Worm (Caenorhabditis elegans) whole organism, L4 larva: ENCODE results near the gene F11C1.10.

Source experiments
- R02D3.7 ChIP-seq: fragments of 150-350 bp; sonication (generic microtip); optimal IDR thresholded peaks from 3 replicates; lab custom pipeline; 2014; ENCODE audit warnings: missing biosample characterization, missing genetic modification characterization
- ZK546.5 ChIP-seq, 2 experiments: sonication (generic microtip); optimal IDR thresholded peaks; 2 replicates each; lab custom pipeline; 2017; ENCODE audit warnings: missing biosample characterization in 2 of 2, missing genetic modification characterization in 2 of 2
- dmd-9 ChIP-seq: fragments of 200-800 bp; sonication (Bioruptor generic); IDR thresholded peaks from 2 replicates; pipeline ENCODE4 v1.3.6; 2022; ENCODE audit warnings: missing genetic modification reagents, missing genetic modification characterization, missing compliant biosample characterization
- egl-27 ChIP-seq: sonication (generic microtip); optimal IDR thresholded peaks from 3 replicates; lab custom pipeline; 2017; ENCODE audit warnings: missing biosample characterization, missing genetic modification reagents, missing genetic modification characterization
- lin-13 ChIP-seq: fragments of 150-350 bp; optimal IDR thresholded peaks from 2 replicates; lab custom pipeline; 2014; ENCODE audit warnings: missing biosample characterization, missing genetic modification reagents, missing genetic modification characterization
- lin-15B ChIP-seq: fragments of 150-350 bp; sonication (generic microtip); optimal IDR thresholded peaks from 3 replicates; lab custom pipeline; 2014; ENCODE audit warnings: missing biosample characterization, missing genetic modification characterization
- nhr-11 ChIP-seq: fragments of 150-350 bp; optimal IDR thresholded peaks from 2 replicates; lab custom pipeline; 2014; ENCODE audit warnings: missing biosample characterization, missing genetic modification characterization
- nhr-28 ChIP-seq: fragments of 150-350 bp; optimal IDR thresholded peaks from 2 replicates; lab custom pipeline; 2014; ENCODE audit warnings: missing biosample characterization, missing genetic modification characterization
- php-3 ChIP-seq: fragments of 200-800 bp; sonication (Bioruptor generic); IDR thresholded peaks from 2 replicates; pipeline ENCODE4 v1.3.6; 2022; ENCODE audit warnings: missing genetic modification reagents, missing genetic modification characterization, missing compliant biosample characterization
- pqm-1 ChIP-seq: sonication (generic microtip); optimal IDR thresholded peaks from 2 replicates; lab custom pipeline; 2017; ENCODE audit warnings: missing biosample characterization, missing genetic modification characterization
- snpc-4 ChIP-seq: fragments of 150-350 bp; optimal IDR thresholded peaks from 2 replicates; lab custom pipeline; 2014; ENCODE audit warnings: missing biosample characterization, missing genetic modification characterization
- unc-130 ChIP-seq: sonication (generic microtip); optimal IDR thresholded peaks from 2 replicates; lab custom pipeline; 2016; ENCODE audit warnings: missing genetic modification reagents, missing genetic modification characterization, missing compliant biosample characterization

ce11 chrX:12976774-12977173 is at the start of gene F11C1.10, which contains the start of gene F11C1.4:
- no peak for TF ChIP-seq lin-15B (tag; lab: Kevin White, UChicago)
- no peak for TF ChIP-seq ZK546.5 (tag; optimal IDR thresholded peaks at IDR 0.05; lab: Kevin White, UChicago)
- TF ChIP-seq R02D3.7 (tag; lab: Kevin White, UChicago): no peak
- no peak for TF ChIP-seq lin-13 (GFP tag; lab: Kevin White, UChicago)
- TF ChIP-seq pqm-1 (tag; lab: Kevin White, UChicago): no peak
- TF ChIP-seq nhr-11 (tag; lab: Kevin White, UChicago): no peak
- TF ChIP-seq egl-27 (tag; lab: Kevin White, UChicago): no peak
- no peak for TF ChIP-seq php-3 (GFP tag; lab: Robert Waterston, UW)
- no peak for TF ChIP-seq dmd-9
- no peak for TF ChIP-seq nhr-28 (tag; lab: Kevin White, UChicago)
- no peak for TF ChIP-seq unc-130 (GFP tag; lab: Kevin White, UChicago)
- no peak for TF ChIP-seq snpc-4 (tag; lab: Kevin White, UChicago)
